Worm (Caenorhabditis elegans) whole organism, early embryonic: ENCODE results near the gene F37B12.1.
A peak's percentile ranks its signal among the peaks of the same experiment; 100 is the strongest.

Experiments used
- B0310.2 ChIP-seq: sonication (generic microtip); optimal IDR thresholded peaks from 2 replicates; lab custom pipeline; 2016; ENCODE audit warnings: mild to moderate bottlenecking, missing genetic modification characterization, missing compliant biosample characterization
- F13C5.2 ChIP-seq: sonication (generic microtip); optimal IDR thresholded peaks from 2 replicates; lab custom pipeline; 2017; ENCODE audit warnings: mild to moderate bottlenecking, missing genetic modification characterization, inconsistent platforms, missing compliant biosample characterization
- aly-1 ChIP-seq: sonication (generic microtip); optimal IDR thresholded peaks from 2 replicates; lab custom pipeline; 2016; ENCODE audit warnings: missing genetic modification characterization, missing compliant biosample characterization
- ama-1 ChIP-seq: fragments of 150-350 bp; optimal IDR thresholded peaks from 2 replicates; lab custom pipeline; 2014
- ceh-13 ChIP-seq: fragments of 200-800 bp; sonication (Bioruptor generic); optimal IDR thresholded peaks from 2 replicates; lab custom pipeline; 2018; ENCODE audit warnings: mild to moderate bottlenecking, missing genetic modification characterization, missing compliant biosample characterization
- ceh-36 ChIP-seq: sonication (generic microtip); optimal IDR thresholded peaks from 2 replicates; lab custom pipeline; 2016; ENCODE audit warnings: missing genetic modification characterization, inconsistent platforms, missing compliant biosample characterization
- ets-7 ChIP-seq: sonication (generic microtip); optimal IDR thresholded peaks from 2 replicates; lab custom pipeline; 2016; ENCODE audit warnings: missing genotype, missing genetic modification characterization, missing compliant biosample characterization
- flt-1 ChIP-seq: fragments of 200-800 bp; sonication (Bioruptor generic); IDR thresholded peaks from 2 replicates; pipeline ENCODE4 v1.3.6; 2022; ENCODE audit warnings: missing genetic modification characterization, missing compliant biosample characterization
- hmbx-1 ChIP-seq: sonication (generic microtip); optimal IDR thresholded peaks from 2 replicates; lab custom pipeline; 2016; ENCODE audit warnings: mild to moderate bottlenecking, missing genetic modification characterization, missing compliant biosample characterization
- hmg-4 ChIP-seq: fragments of 200-800 bp; sonication (Bioruptor generic); optimal IDR thresholded peaks from 2 replicates; lab custom pipeline; 2018; ENCODE audit warnings: mild to moderate bottlenecking, missing genetic modification characterization, missing compliant biosample characterization
- hnd-1 ChIP-seq: sonication (generic microtip); optimal IDR thresholded peaks from 2 replicates; lab custom pipeline; 2016; ENCODE audit warnings: missing genetic modification characterization, missing compliant biosample characterization
- pes-1 ChIP-seq: fragments of 200-800 bp; sonication (Bioruptor generic); IDR thresholded peaks from 2 replicates; pipeline ENCODE4 v1.3.6; 2022; ENCODE audit warnings: missing genetic modification reagents, missing genetic modification characterization, missing compliant biosample characterization
- scrt-1 ChIP-seq: fragments of 200-800 bp; sonication (Bioruptor generic); IDR thresholded peaks from 2 replicates; pipeline ENCODE4 v1.3.6; 2022; ENCODE audit warnings: missing genetic modification characterization, missing compliant biosample characterization
- sea-1 ChIP-seq: fragments of 200-800 bp; sonication (Bioruptor generic); conservative IDR thresholded peaks from 2 replicates; pipeline ENCODE4 v1.3.6; 2022; ENCODE audit warnings: missing genetic modification characterization, missing compliant biosample characterization
- tbx-11 ChIP-seq: fragments of 200-800 bp; sonication (Bioruptor generic); IDR thresholded peaks from 2 replicates; pipeline ENCODE4 v1.3.6; 2022; ENCODE audit warnings: missing genetic modification characterization, missing compliant biosample characterization
- tbx-37 ChIP-seq: fragments of 200-800 bp; sonication (Bioruptor generic); conservative IDR thresholded peaks from 2 replicates; pipeline ENCODE4 v1.3.6; 2022; ENCODE audit warnings: missing genetic modification reagents, missing genetic modification characterization, missing compliant biosample characterization
- tra-4 ChIP-seq: sonication (generic microtip); optimal IDR thresholded peaks from 2 replicates; lab custom pipeline; 2017; ENCODE audit warnings: missing genetic modification characterization, missing compliant biosample characterization

F37B12.1 gene

ce11 chrII:9014877-9015505, 14.1 kb downstream of the F37B12.1 start:
- TF ChIP-seq ceh-36 (tag; lab: Kevin White, UChicago) (no peak), ama-1 (lab: Kevin White, UChicago) (no peak), tra-4 (tag; lab: Kevin White, UChicago) (no peak), hnd-1 (no peak), tbx-11 (GFP tag; lab: Robert Waterston, UW) (no peak), flt-1 (no peak), B0310.2 (tag; lab: Kevin White, UChicago) (no peak), ceh-13 (GFP tag; lab: Kevin White, UChicago) (no peak), scrt-1 (GFP tag; lab: Robert Waterston, UW) (no peak), ets-7 (tag; lab: Kevin White, UChicago) (no peak), aly-1 (no peak), tbx-37 (GFP tag; lab: Robert Waterston, UW) (no peak), F13C5.2 (no peak), hmg-4 (GFP tag; lab: Kevin White, UChicago) (no peak), sea-1 (GFP tag; lab: Robert Waterston, UW) (no peak)

- no peak for TF ChIP-seq sea-1 (GFP tag; lab: Robert Waterston, UW)
- TF ChIP-seq tra-4 (tag; lab: Kevin White, UChicago), result no peak
- TF ChIP-seq B0310.2 (tag; lab: Kevin White, UChicago), result no peak
- no peak for TF ChIP-seq tbx-37 (GFP tag; lab: Robert Waterston, UW)
- TF ChIP-seq pes-1 (GFP tag; lab: Robert Waterston, UW), result no peak
- no peak for TF ChIP-seq ama-1 (lab: Kevin White, UChicago)
- no peak for TF ChIP-seq ets-7 (tag; lab: Kevin White, UChicago)
- TF ChIP-seq flt-1, result no peak
- no peak for TF ChIP-seq hmbx-1 (tag; lab: Kevin White, UChicago)
- no peak for TF ChIP-seq F13C5.2
- no peak for TF ChIP-seq aly-1
- no peak for TF ChIP-seq scrt-1 (GFP tag; lab: Robert Waterston, UW)
- no peak for TF ChIP-seq hnd-1
- TF ChIP-seq ceh-36 (tag; lab: Kevin White, UChicago), result no peak
- TF ChIP-seq ceh-13 (GFP tag; lab: Kevin White, UChicago), result no peak
- TF ChIP-seq hmg-4 (GFP tag; lab: Kevin White, UChicago), result no peak
- no peak for TF ChIP-seq tbx-11 (GFP tag; lab: Robert Waterston, UW)
Observed at ce11 chrII:9014188-9014587, 14.9 kb downstream of the F37B12.1 start.

- no peak for TF ChIP-seq scrt-1 (GFP tag; lab: Robert Waterston, UW)
- TF ChIP-seq hmg-4 (GFP tag; lab: Kevin White, UChicago), result peak; percentile 12
Observed at ce11 chrII:9013341-9013740, 15.7 kb downstream of the F37B12.1 start.

ce11 chrII:9010708-9011107, 18.4 kb downstream of the F37B12.1 start:
- no peak for TF ChIP-seq hmbx-1 (tag; lab: Kevin White, UChicago)
- TF ChIP-seq ceh-13 (GFP tag; lab: Kevin White, UChicago), result no peak

- TF ChIP-seq B0310.2 (tag; lab: Kevin White, UChicago) (no peak), aly-1 (no peak), ama-1 (lab: Kevin White, UChicago) (no peak), ceh-13 (GFP tag; lab: Kevin White, UChicago) (no peak), flt-1 (no peak), tbx-37 (GFP tag; lab: Robert Waterston, UW) (no peak), scrt-1 (GFP tag; lab: Robert Waterston, UW) (no peak), tra-4 (tag; lab: Kevin White, UChicago) (no peak), tbx-11 (GFP tag; lab: Robert Waterston, UW) (no peak), ets-7 (tag; lab: Kevin White, UChicago) (no peak), ceh-36 (tag; lab: Kevin White, UChicago) (no peak), hmbx-1 (tag; lab: Kevin White, UChicago) (no peak), sea-1 (GFP tag; lab: Robert Waterston, UW) (no peak), hmg-4 (GFP tag; lab: Kevin White, UChicago) (no peak), F13C5.2 (no peak), hnd-1 (no peak), pes-1 (GFP tag; lab: Robert Waterston, UW) (no peak)
Observed at ce11 chrII:9009976-9010702, 18.9 kb downstream of the F37B12.1 start.

- TF ChIP-seq flt-1 (no peak), hmbx-1 (tag; lab: Kevin White, UChicago) (no peak), tbx-37 (GFP tag; lab: Robert Waterston, UW) (no peak), hnd-1 (no peak), F13C5.2 (no peak), tbx-11 (GFP tag; lab: Robert Waterston, UW) (no peak), pes-1 (GFP tag; lab: Robert Waterston, UW) (no peak), ets-7 (tag; lab: Kevin White, UChicago) (no peak), ama-1 (lab: Kevin White, UChicago) (no peak), scrt-1 (GFP tag; lab: Robert Waterston, UW) (no peak), tra-4 (tag; lab: Kevin White, UChicago) (no peak), ceh-13 (GFP tag; lab: Kevin White, UChicago) (no peak), B0310.2 (tag; lab: Kevin White, UChicago) (no peak), hmg-4 (GFP tag; lab: Kevin White, UChicago) (no peak), sea-1 (GFP tag; lab: Robert Waterston, UW) (no peak), aly-1 (no peak)
Observed at ce11 chrII:9007741-9008140, 21.3 kb downstream of the F37B12.1 start.

ce11 chrII:9005067-9005466, 24.0 kb downstream of the F37B12.1 start, which contains the start of gene F44G4.7:
Gene F44G4.7 (minus strand): TSS chrII:9005167.
- TF ChIP-seq ama-1 (lab: Kevin White, UChicago) (no peak), flt-1 (no peak), B0310.2 (tag; lab: Kevin White, UChicago) (no peak), tbx-11 (GFP tag; lab: Robert Waterston, UW) (no peak), hnd-1 (no peak), tra-4 (tag; lab: Kevin White, UChicago) (no peak), ceh-13 (GFP tag; lab: Kevin White, UChicago) (no peak), sea-1 (GFP tag; lab: Robert Waterston, UW) (no peak), ceh-36 (tag; lab: Kevin White, UChicago) (no peak), hmbx-1 (tag; lab: Kevin White, UChicago) (no peak), scrt-1 (GFP tag; lab: Robert Waterston, UW) (no peak), F13C5.2 (no peak), tbx-37 (GFP tag; lab: Robert Waterston, UW) (no peak), pes-1 (GFP tag; lab: Robert Waterston, UW) (no peak)
